Worm (Caenorhabditis elegans): ENCODE results near the gene rpt-3.

rpt-3 gene

ce11 chrIII:6444335-6444734, 45.3 kb upstream of the rpt-3 start, which contains the start of gene C05D11.13 (continued):
- TF ChIP-seq ZK546.5 (tag; optimal IDR thresholded peaks at IDR 0.05) (no peak), Y48G9A.11 (GFP tag; IDR thresholded peaks at IDR 0.05) (no peak), nhr-11 (tag; optimal IDR thresholded peaks at IDR 0.05) (no peak), tag-97 (GFP tag; IDR thresholded peaks at IDR 0.05) (no peak), nhr-48 (tag; optimal IDR thresholded peaks at IDR 0.05) (no peak), ztf-7 (tag; optimal IDR thresholded peaks at IDR 0.05) (no peak), ceh-44 (GFP tag; IDR thresholded peaks at IDR 0.05) (no peak), saeg-2 (GFP tag; IDR thresholded peaks at IDR 0.05) (no peak), D1046.2 (GFP tag; IDR thresholded peaks at IDR 0.05) (no peak), lin-39 (tag; optimal IDR thresholded peaks at IDR 0.05) (no peak), dpl-1 (GFP tag; optimal IDR thresholded peaks at IDR 0.05) (peak; percentile 12), F10B5.3 (tag; optimal IDR thresholded peaks at IDR 0.05) (peak; percentile 31), lsy-2 (tag; optimal IDR thresholded peaks at IDR 0.05) (peak in 1 of 2 experiments; percentile 86), mxl-2 (GFP tag; conservative IDR thresholded peaks at IDR 0.05) (no peak), nhr-41 (GFP tag; IDR thresholded peaks at IDR 0.05) (no peak), snpc-4 (tag; optimal IDR thresholded peaks at IDR 0.05) (no peak), madf-5 (GFP tag; IDR thresholded peaks at IDR 0.05) (no peak), F44E2.7 (GFP tag; IDR thresholded peaks at IDR 0.05) (no peak), ceh-28 (tag; optimal IDR thresholded peaks at IDR 0.05) (no peak), T26A8.4 (GFP tag; IDR thresholded peaks at IDR 0.05) (peak; percentile 63; the same call in 1 of the 2 replicates), lin-1 (GFP tag; IDR thresholded peaks at IDR 0.05) (peak; percentile 27; the same call in 1 of the 2 replicates), duxl-1 (tag; optimal IDR thresholded peaks at IDR 0.05; ENCODE audit: poor library complexity) (peak; percentile 66), skn-1 (tag; optimal IDR thresholded peaks at IDR 0.05) (no peak), zip-11 (GFP tag; IDR thresholded peaks at IDR 0.05) (no peak), lin-29 (GFP tag; IDR thresholded peaks at IDR 0.05) (no peak), spr-1 (tag; optimal IDR thresholded peaks at IDR 0.05) (no peak), fos-1 (tag; optimal IDR thresholded peaks at IDR 0.05) (no peak), hif-1 (tag; optimal IDR thresholded peaks at IDR 0.05) (no peak), dmd-9 (GFP tag; IDR thresholded peaks at IDR 0.05) (no peak), lin-38 (GFP tag; IDR thresholded peaks at IDR 0.05) (peak; percentile 58), ceh-20 (GFP tag; IDR thresholded peaks at IDR 0.05) (no peak), aha-1 (tag) (peak; percentile 1), ZK337.2 (GFP tag; IDR thresholded peaks at IDR 0.05) (no peak), dmd-8 (GFP tag; IDR thresholded peaks at IDR 0.05) (no peak), mxl-3 (GFP tag; optimal IDR thresholded peaks at IDR 0.05) (peak; percentile 42), daf-12 (tag; optimal IDR thresholded peaks at IDR 0.05) (no peak), zip-2 (tag; optimal IDR thresholded peaks at IDR 0.05) (no peak), F37D6.2 (tag; optimal IDR thresholded peaks at IDR 0.05) (no peak), rbr-2 (tag; optimal IDR thresholded peaks at IDR 0.05) (peak; percentile 37), daf-16 (GFP tag; optimal IDR thresholded peaks at IDR 0.05) (peak in 1 of 2 experiments; percentile 32), daf-16 (tag; optimal IDR thresholded peaks at IDR 0.05) (peak; percentile 45), ces-1 (GFP tag; optimal IDR thresholded peaks at IDR 0.05) (no peak), sdz-12 (GFP tag; optimal IDR thresholded peaks at IDR 0.05) (no peak), set-16 (GFP tag; IDR thresholded peaks at IDR 0.05) (no peak), nhr-77 (tag; optimal IDR thresholded peaks at IDR 0.05) (no peak), ceh-62 (tag; optimal IDR thresholded peaks at IDR 0.05) (no peak), tra-1 (GFP tag; IDR thresholded peaks at IDR 0.05) (no peak), Y5F2A.4 (GFP tag; optimal IDR thresholded peaks at IDR 0.05) (no peak), ctbp-1 (GFP tag; IDR thresholded peaks at IDR 0.05) (no peak), egl-43 (GFP tag; IDR thresholded peaks at IDR 0.05) (no peak), madf-9 (GFP tag; conservative IDR thresholded peaks at IDR 0.05) (no peak), unc-130 (GFP tag; optimal IDR thresholded peaks at IDR 0.05) (no peak), vab-7 (GFP tag; IDR thresholded peaks at IDR 0.05) (no peak)
